Worm (Caenorhabditis elegans): ENCODE results near the gene nhx-9.

The nhx-9 gene

ce11 chrIV:11970171-11970570 is 39.5 kb downstream of the nhx-9 start, which contains the start of gene ZK829.9:
Gene ZK829.9, plus strand, starts transcription at chrIV:11970534.
- TF ChIP-seq sdc-2 (tag; optimal IDR thresholded peaks at IDR 0.05), result no peak
- no peak for TF ChIP-seq unc-42 (tag; optimal IDR thresholded peaks at IDR 0.05)
- TF ChIP-seq fkh-10 (GFP tag; optimal IDR thresholded peaks at IDR 0.05), result no peak
- no peak for TF ChIP-seq ceh-19 (GFP tag; optimal IDR thresholded peaks at IDR 0.05)
- TF ChIP-seq mec-3 (tag; optimal IDR thresholded peaks at IDR 0.05; ENCODE audit: borderline replicate concordance), result no peak
